Worm (Caenorhabditis elegans) whole organism, dauer: ENCODE results near the gene pdk-1.

Experiments used
- unc-62 ChIP-seq: sonication (generic microtip); optimal IDR thresholded peaks from 2 replicates; lab custom pipeline; 2017; ENCODE audit warnings: missing biosample characterization, missing genetic modification reagents, missing genetic modification characterization

Gene pdk-1

DNA sequence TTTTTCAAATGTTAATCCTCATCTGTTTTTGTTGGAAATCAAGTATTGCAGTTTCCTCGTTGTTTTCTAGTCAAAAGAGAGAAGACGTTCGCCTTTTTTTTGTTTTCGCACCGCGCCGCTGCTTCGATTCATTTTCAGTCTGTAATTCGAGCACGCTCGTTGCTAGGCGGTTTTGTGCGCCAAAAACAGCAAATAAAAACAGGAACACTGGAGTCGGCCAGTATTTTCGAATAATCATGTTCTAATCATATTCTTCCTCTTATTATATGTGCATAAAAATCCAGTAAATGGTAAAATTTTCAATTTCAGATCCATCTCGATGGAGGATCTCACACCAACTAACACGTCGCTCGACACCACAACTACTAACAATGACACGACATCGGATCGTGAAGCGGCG lies at the start of gene pdk-1:
TSS of gene pdk-1 (plus strand) at position 301 of the 400 bp plus-strand sequence.
- TF ChIP-seq unc-62: no peak

DNA sequence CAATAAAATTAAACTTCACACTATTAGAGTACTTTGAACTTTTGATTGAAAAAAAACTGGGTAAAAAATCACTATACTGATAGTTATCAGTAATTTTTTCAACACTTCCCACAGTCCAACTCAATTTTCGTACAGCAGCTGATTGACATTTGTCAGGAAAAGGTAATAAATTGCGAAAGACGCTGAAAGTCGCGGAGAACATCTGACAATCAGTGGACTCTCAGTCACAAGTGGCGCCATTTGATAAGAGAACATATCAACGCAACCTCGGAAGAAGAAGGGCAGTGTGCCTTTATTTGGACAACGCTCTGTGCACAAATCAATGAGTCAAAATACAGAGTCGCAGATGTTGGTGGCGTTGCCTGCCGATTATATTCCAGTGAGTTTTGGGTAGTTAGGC lies 48.6 kb upstream of the pdk-1 start, which contains the start of gene C52B11.5:
TSS of gene C52B11.5 (plus strand) at position 250 of the 400 bp plus-strand sequence.
- no peak for TF ChIP-seq unc-62

DNA sequence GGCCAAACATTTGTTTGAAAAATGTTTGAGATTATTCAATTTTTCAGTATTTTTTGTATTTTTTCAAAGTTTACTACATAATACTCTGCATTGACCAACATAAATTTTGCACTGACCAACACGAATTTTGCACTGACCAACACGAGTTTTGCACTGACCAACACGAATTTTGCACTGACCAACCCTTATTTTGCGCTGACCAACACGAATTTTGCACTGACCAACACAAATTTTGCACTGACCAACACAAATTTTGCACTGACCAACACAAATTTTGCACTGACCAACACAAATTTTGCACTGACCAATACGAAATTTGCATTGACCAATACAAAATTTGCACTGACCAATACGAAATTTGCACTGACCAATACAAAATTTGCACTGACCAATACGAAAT lies 28.2 kb upstream of the pdk-1 start:
- no peak for TF ChIP-seq unc-62

DNA sequence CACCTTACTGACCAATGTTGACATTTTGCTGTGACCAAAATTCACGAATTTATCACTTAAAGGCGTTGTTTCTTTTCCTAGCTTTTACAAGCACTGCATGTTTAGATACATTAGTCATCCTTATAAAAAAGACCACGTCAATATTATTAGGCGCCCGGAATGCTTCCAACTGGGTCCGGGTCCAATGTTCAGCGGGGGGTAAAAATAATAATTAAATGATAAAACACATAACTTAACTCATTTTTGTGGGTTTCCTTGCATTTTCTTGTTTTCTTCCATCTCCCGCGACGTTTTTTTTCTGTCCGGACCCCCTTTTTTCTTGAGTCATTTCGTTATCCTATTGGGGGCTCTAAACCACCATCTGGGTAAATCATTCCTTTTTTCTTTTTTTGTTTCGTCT lies 27.7 kb upstream of the pdk-1 start:
- TF ChIP-seq unc-62: no peak

DNA sequence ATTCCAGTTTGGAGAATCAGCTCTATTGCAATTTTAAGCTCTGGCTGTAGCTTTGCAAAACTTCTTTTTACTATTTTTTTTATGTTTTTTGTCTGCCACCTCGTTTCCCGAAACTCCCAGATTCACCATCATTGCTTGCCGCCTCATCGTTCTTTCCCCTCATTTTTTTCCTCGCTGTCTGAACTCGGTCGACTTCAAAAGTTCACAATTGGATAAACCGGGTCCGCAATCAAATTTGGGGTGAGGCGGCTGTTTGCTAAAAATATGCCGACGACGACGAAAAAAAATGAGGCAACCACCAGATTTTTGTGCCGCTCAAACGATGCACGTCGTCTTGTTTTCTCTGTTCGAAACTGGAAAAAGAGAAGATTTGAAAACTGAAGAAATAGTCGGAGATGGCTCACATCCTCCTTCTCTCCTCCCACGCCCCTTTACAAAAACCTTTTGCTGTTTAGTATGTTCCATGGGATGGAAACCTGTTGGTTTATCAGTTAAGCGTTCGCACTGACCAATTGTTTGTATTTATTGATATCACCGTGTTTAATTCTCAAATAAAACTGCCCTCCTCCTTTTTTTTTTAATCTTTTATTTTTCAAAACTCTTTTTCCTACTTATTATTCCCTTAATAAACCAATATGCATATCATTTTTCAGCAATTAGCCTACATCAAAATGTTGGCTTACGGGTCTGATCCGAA lies 26.4 kb upstream of the pdk-1 start, which contains the start of gene dop-4:
TSS of gene dop-4 (plus strand) at position 647 of the 697 bp plus-strand sequence.
- TF ChIP-seq unc-62: no peak

DNA sequence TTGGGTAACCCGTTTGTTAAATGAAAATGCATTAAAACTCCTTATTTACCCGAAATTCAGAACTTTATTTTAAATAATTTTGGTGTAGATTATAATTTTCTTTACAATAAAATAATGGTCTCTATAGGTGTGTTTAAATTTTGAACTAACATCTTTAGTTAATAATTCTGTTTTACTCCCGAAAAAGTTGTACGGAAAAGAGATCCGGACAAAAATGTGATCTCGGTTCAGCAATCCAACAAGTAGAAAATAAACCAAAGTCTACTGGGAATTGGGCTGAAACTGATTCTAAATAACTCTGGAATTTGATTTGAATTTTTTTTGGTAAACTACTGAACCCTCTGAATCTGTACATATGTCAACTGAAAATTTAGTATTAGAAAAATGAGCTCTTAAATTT lies 25.4 kb upstream of the pdk-1 start:
- no peak for TF ChIP-seq unc-62

DNA sequence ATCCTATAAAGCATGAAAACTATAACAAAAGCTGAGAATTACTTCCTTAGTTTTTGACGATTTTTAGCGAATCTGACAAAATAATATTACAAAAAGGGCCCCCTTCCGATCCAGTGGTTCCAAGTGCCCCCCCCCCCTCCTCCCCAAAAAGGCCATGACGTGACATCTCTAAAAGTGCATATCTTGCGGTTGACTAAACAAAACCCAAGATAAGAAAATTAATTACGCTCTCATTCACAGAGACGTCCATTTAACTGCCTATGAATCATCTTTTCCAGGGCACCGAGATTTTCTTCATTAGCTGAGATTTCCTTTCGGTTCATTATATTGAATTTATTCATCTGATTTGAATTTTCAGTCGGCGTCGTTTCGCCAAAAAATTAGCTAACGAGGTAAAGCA lies 21.3 kb upstream of the pdk-1 start, which contains the start of gene inso-1:
TSS of gene inso-1 (plus strand) at position 301 of the 400 bp plus-strand sequence.
- no peak for TF ChIP-seq unc-62

DNA sequence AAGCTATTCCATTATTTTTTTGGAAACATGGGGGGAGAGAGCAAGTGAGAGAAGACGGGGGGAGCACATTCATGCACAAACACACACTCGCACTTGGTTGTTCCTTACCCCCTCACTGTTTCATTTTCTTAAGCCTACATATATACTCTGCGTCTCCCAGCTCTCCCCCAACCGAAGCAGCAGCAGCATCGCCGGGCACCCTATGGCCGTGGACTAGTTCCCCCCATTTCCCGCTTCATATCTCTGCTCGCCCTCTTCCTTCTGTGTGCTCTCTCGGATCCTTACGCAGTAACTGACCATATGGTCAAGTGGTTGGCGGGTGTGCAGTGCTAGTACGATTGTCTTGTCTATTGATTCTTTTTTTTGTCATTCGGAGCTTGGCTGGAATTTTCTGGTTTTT lies 18.9 kb upstream of the pdk-1 start:
- TF ChIP-seq unc-62: no peak

DNA sequence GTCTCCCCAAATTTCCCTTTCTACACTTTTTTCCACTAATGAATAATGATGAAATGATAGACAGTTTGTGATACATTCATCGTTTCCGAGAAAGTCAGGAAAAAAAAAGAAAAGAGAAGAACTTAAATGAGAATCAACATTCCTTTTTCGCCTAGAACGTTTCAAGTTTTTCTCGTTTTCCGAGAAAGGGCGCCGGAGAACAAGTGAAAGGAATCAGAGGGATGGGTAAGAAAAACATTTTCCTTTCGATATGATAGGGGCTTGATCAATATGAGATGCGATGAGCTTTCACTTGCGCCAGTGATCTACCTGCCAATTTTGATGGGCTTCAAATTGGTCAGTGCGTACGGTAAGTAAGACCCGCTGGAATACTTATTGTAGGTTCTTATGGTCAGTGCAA lies 11.7 kb upstream of the pdk-1 start:
- TF ChIP-seq unc-62: no peak

DNA sequence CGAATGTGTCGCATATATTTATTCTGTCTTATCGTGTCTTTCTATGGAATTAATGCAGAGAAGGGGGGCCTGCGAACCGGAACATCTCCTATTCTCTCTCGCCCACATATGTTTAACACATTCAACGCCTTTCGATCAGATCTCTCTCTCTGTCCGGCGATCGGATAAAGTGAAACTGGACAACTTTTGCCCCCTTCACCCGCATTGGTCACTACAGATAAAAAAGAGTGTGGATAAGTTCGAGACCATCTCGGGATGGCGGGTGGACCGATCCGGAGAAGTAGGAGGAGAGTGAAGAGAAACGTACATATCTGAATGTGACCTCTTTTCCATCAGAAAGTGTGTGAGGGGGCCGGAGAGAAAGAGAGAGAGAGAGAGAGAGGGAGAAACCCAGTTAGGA lies 10.1 kb upstream of the pdk-1 start, which contains the start of gene H42K12.3:
TSS of gene H42K12.3 (plus strand) at position 308 of the 400 bp plus-strand sequence.
- TF ChIP-seq unc-62: no peak

DNA sequence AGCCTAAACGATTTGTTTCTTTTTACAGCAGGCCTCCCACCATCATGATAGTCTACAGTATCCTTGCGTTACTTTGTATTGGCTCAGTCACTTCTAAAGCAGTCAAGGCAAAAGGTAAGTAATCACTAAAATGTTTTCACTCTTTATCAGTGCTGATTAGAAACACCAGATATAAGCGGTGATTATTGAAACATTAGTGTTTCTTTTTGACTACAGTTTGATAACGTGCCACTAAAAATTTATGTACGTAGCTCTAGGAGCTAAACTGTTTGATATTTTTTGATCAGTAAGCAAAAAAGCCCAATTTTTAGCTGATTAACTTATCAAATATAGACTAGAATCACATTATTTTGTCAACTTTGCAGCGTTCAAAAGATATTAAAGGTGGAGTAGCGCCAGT lies 9.6 kb upstream of the pdk-1 start:
- no peak for TF ChIP-seq unc-62

DNA sequence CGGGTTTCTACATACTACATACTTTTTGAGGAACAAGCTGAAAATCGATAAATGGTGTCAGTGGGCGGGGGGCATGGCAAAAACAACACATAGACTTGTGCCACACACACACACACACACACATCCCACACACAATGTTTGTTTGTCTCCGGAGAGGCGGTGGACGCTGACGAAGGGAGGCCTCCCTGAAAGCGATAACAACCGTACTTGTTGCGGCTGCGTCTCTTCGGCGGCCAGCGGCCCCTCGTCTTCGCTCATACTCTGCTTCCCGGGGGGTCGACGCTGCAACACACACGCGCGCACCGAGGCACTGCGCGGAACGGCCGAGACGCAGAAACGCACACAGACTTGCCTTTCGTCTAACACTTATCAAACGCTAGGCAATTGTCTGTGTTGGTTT lies 1.4 kb upstream of the pdk-1 start:
- TF ChIP-seq unc-62: no peak

- no peak for TF ChIP-seq unc-62
Observed at ce11 chrX:1322997-1323396, 1.9 kb downstream of the pdk-1 start.

DNA sequence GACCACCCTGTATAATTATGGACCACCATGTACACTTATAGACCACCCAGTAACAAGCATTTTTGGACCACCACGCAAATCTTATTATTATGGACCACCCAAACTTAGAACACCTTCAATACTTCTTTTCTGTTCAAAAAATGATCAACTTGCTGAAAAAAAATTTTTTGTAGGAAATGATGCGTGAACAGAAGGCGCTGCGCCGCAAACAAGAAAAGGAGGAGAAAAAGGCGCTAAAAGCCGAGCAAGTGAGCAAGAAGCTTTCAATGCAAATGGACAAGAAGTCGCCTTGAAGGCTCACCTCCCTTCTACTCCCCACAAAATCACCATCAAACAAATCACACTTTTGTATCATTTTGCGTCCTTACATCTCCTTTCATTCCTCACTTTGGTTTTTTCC lies 6.1 kb downstream of the pdk-1 start:
- TF ChIP-seq unc-62: no peak

DNA sequence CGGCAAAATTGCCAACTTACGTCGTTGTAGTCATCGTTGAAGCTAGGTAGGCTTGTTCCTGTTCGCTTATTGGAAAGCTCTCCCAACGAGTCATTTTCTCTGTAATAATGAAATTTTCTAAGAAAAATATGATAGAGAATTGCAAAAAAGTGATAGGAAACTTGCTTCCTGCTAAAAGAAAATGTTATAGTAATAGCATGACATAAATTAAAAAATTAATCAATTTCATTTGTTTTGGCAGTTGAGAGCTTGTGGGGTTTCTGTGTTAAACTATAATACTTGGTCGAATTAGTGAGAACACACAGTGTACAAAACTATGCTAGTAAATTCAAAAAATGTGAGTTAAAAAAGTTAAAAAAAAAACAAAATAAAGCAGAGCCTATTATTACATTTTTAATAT lies 8.7 kb downstream of the pdk-1 start, which contains the start of gene F21E9.2:
TSS of gene F21E9.2 (minus strand) at position 101 of the 400 bp plus-strand sequence.
- TF ChIP-seq unc-62: no peak

DNA sequence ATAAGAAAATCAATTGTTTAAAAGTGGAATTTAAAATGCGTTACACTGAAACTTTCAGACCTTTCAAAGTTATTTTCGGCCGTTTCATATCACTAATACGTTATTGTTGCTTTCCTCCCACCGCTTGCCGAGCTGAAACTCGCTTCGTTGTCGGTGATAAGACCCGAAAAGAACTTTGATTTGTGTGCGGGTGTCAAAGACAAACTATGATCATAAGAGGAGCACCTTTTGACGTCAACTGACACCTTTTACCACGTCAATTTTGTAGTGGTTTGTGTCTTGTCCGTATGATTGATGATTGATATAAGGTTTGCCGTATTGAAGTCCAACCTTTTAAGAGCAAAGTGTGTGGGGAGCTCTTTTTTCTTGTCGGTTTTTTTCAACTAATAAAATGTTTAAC lies 15.9 kb downstream of the pdk-1 start, which contains the start of gene ttr-37:
TSS of gene ttr-37 (minus strand) at position 167 of the 400 bp plus-strand sequence.
- no peak for TF ChIP-seq unc-62

DNA sequence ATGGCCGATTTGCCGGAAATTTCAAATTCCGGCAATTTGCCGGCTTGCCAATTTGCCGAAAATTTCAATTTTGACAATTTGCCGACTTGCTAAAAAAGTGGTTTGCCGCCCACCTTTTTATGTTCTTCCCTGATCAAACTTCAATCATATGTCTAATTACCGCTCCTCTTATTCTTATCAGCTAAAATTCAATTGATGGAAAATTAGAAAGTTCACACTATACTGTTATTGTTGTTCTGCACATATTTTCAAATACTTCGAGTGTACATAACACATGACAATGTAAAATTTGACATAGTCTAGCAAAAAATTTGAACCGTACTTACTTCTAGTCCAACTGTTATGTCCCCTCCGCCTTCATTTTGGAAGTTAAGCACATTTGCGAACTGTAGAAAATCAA lies 16.7 kb downstream of the pdk-1 start:
- TF ChIP-seq unc-62: no peak

- TF ChIP-seq unc-62: no peak
Observed at ce11 chrX:1338906-1339673, 17.9 kb downstream of the pdk-1 start.
